Fruit fly (Drosophila melanogaster): ENCODE data around the gene CG13606.

CG13606 gene

dm6 chr3R:24230423-24231205, 58.2 kb downstream of the CG13606 start, which contains the start of gene mask (continued):
- TF ChIP-seq rib (GFP tag; IDR thresholded peaks at IDR 0.05): no peak; the same call in 1 of the 2 replicates
- TF ChIP-seq tio (GFP tag; optimal IDR thresholded peaks at IDR 0.05): no peak
- TF ChIP-seq Bteb2 (GFP tag; optimal IDR thresholded peaks at IDR 0.05): peak; percentile 83
- no peak for TF ChIP-seq sd (tag; optimal IDR thresholded peaks at IDR 0.05)
- peak; percentile 78 for TF ChIP-seq Fer3 (tag; optimal IDR thresholded peaks at IDR 0.05)
- TF ChIP-seq CG10431 (GFP tag; optimal IDR thresholded peaks at IDR 0.05): peak; percentile 77
- peak; percentile 64 for TF ChIP-seq scrt (GFP tag; optimal IDR thresholded peaks at IDR 0.05)
- peak; percentile 74 for TF ChIP-seq HmgD (GFP tag; optimal IDR thresholded peaks at IDR 0.05)
- 0 out of 2 replicates have a peak, but pooled peaks have one; percentile 5 for TF ChIP-seq Scr (GFP tag; IDR thresholded peaks at IDR 0.05; ENCODE audit: partially characterized antibody)
- peak in 1 of 3 experiments; percentile 56 for TF ChIP-seq Stat92E (GFP tag; optimal IDR thresholded peaks at IDR 0.05)
- peak; percentile 32 for TF ChIP-seq D19B (GFP tag; optimal IDR thresholded peaks at IDR 0.05)
- TF ChIP-seq Tbp (GFP tag; optimal IDR thresholded peaks at IDR 0.05): no peak
- peak; percentile 39 for TF ChIP-seq ssp (GFP tag; IDR thresholded peaks at IDR 0.05)
- TF ChIP-seq CG12769 (tag; optimal IDR thresholded peaks at IDR 0.05): peak; percentile 62
- no peak for TF ChIP-seq psq (GFP tag; optimal IDR thresholded peaks at IDR 0.05)
- peak; percentile 86; the same call in 2 of the 3 replicates for TF ChIP-seq CG17361 (GFP tag; IDR thresholded peaks at IDR 0.05)
- TF ChIP-seq hth (optimal IDR thresholded peaks at IDR 0.05): no peak
- TF ChIP-seq Eip74EF (GFP tag; optimal IDR thresholded peaks at IDR 0.05): peak in 1 of 2 experiments; percentile 25
- peak; percentile 73 for TF ChIP-seq disco-r (GFP tag; optimal IDR thresholded peaks at IDR 0.05)
- peak; percentile 82 for TF ChIP-seq H15 (GFP tag; IDR thresholded peaks at IDR 0.05)
- TF ChIP-seq CG31388 (GFP tag; optimal IDR thresholded peaks at IDR 0.05): no peak
- TF ChIP-seq danr (GFP tag; IDR thresholded peaks at IDR 0.05): peak; percentile 16; the same call in 1 of the 2 replicates
- TF ChIP-seq sens-2 (GFP tag; IDR thresholded peaks at IDR 0.05): peak; percentile 86
- TF ChIP-seq CG11696 (GFP tag; IDR thresholded peaks at IDR 0.05): peak; percentile 55; the same call in 1 of the 2 replicates
- no peak for TF ChIP-seq CG7745 (tag; optimal IDR thresholded peaks at IDR 0.05)
- peak; percentile 77 for TF ChIP-seq CG14710 (tag; optimal IDR thresholded peaks at IDR 0.05)
- peak; percentile 79 for TF ChIP-seq slbo (GFP tag; IDR thresholded peaks at IDR 0.05)
- peak; percentile 78 for TF ChIP-seq Vsx1 (GFP tag; optimal IDR thresholded peaks at IDR 0.05)
- TF ChIP-seq Abd-B (GFP tag; optimal IDR thresholded peaks at IDR 0.05): peak; percentile 21
- TF ChIP-seq CG7839 (tag; optimal IDR thresholded peaks at IDR 0.05): peak; percentile 64
- TF ChIP-seq Sry-δ (GFP tag; optimal IDR thresholded peaks at IDR 0.05): peak; percentile 90
- peak; percentile 65 for TF ChIP-seq CG14441 (GFP tag; IDR thresholded peaks at IDR 0.05)
- peak; percentile 82 for TF ChIP-seq CG12071 (GFP tag; optimal IDR thresholded peaks at IDR 0.05)
- peak; percentile 86 for TF ChIP-seq CG1233 (GFP tag; optimal IDR thresholded peaks at IDR 0.05)
- peak; percentile 31 for TF ChIP-seq tup (GFP tag; optimal IDR thresholded peaks at IDR 0.05)
- no peak for TF ChIP-seq Poxn (GFP tag; IDR thresholded peaks at IDR 0.05)
- TF ChIP-seq CG42726 (GFP tag; IDR thresholded peaks at IDR 0.05; ENCODE audit: partially characterized antibody): peak; percentile 33; the same call in 1 of the 2 replicates
- TF ChIP-seq CG43689 (GFP tag; IDR thresholded peaks at IDR 0.05): peak; percentile 48; the same call in 1 of the 2 replicates
- TF ChIP-seq MBD-R2 (GFP tag; IDR thresholded peaks at IDR 0.05): no peak
- peak; percentile 91 for TF ChIP-seq otp (GFP tag; IDR thresholded peaks at IDR 0.05)
- no peak for TF ChIP-seq Doc2 (GFP tag; IDR thresholded peaks at IDR 0.05)
- peak; percentile 81 for TF ChIP-seq shn (GFP tag; optimal IDR thresholded peaks at IDR 0.05)
- 0 out of 2 replicates have a peak, but pooled peaks have one; percentile 17 for TF ChIP-seq CG4360 (GFP tag; IDR thresholded peaks at IDR 0.05)
- no peak for TF ChIP-seq CG16779 (GFP tag; IDR thresholded peaks at IDR 0.05)
- TF ChIP-seq tgo (GFP tag; IDR thresholded peaks at IDR 0.05): peak; percentile 67
- TF ChIP-seq CG2875 (GFP tag; optimal IDR thresholded peaks at IDR 0.05): peak; percentile 54
- TF ChIP-seq Mad (GFP tag; optimal IDR thresholded peaks at IDR 0.05): peak; percentile 75
- TF ChIP-seq nmo (GFP tag; optimal IDR thresholded peaks at IDR 0.05): peak; percentile 49
- TF ChIP-seq CG6272 (GFP tag; IDR thresholded peaks at IDR 0.05): peak; percentile 66

All from whole organism, embryonic.